Worm (Caenorhabditis elegans): ENCODE data around the gene sra-36.
A peak's percentile ranks its signal among the peaks of the same experiment; 100 is the strongest.

Gene sra-36

ce11 chrII:4506552-4507291 is 33.8 kb downstream of the sra-36 start (continued):
- TF ChIP-seq lin-15B (tag; optimal IDR thresholded peaks at IDR 0.05) = no peak
- no peak for TF ChIP-seq efl-3 (GFP tag; optimal IDR thresholded peaks at IDR 0.05)
- TF ChIP-seq skn-1 (tag; optimal IDR thresholded peaks at IDR 0.05) = no peak
- peak; percentile 63 for TF ChIP-seq dsc-1 (tag; optimal IDR thresholded peaks at IDR 0.05)
- peak; percentile 73 for TF ChIP-seq nhr-47 (tag; optimal IDR thresholded peaks at IDR 0.05)
- TF ChIP-seq mdl-1 (tag; optimal IDR thresholded peaks at IDR 0.05) = peak in 1 of 2 experiments; percentile 59
- TF ChIP-seq unc-30 (tag; optimal IDR thresholded peaks at IDR 0.05) = no peak
- no peak for TF ChIP-seq mab-9 (GFP tag; IDR thresholded peaks at IDR 0.05)

DNA sequence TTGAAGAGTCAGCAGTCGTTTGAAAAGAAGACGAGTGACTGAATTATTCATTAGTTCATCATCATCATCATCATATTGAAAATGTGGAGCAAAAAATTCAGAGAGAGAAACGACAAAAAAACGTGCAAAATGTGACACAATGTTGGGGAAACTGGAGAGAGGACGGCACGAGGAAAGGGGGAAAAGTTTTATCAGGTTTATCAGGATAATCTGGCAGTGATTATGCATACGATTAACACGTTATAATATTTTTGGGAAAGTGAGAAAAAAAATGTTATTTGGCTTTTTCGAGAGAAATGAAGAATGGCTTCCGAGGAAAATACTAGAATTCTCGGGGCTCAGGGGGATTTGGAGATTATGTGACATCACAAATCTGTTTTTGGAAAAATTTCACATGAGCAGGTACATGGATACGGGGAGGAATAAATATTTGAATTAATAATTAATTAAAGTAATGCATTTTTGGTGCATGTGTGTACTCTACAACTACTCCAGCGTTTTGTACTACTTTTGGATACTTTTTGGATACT is 35.4 kb downstream of the sra-36 start, which contains the start of gene camt-1:
Gene camt-1 (minus strand): TSS at position 51 of the 530 bp plus-strand sequence.
- no peak for TF ChIP-seq lsy-2 (tag; optimal IDR thresholded peaks at IDR 0.05)
- TF ChIP-seq snu-23 (GFP tag; optimal IDR thresholded peaks at IDR 0.05) = peak; percentile 17
- TF ChIP-seq nhr-11 (tag; optimal IDR thresholded peaks at IDR 0.05) = no peak
- TF ChIP-seq jun-1 (tag; optimal IDR thresholded peaks at IDR 0.05) = no peak
- no peak for TF ChIP-seq unc-62 (GFP tag; optimal IDR thresholded peaks at IDR 0.05)
- no peak for TF ChIP-seq unc-30 (tag; optimal IDR thresholded peaks at IDR 0.05)
- TF ChIP-seq lir-3 (tag; optimal IDR thresholded peaks at IDR 0.05; ENCODE audit: poor library complexity) = no peak
- TF ChIP-seq nhr-28 (tag; optimal IDR thresholded peaks at IDR 0.05) = no peak
- TF ChIP-seq C34B4.2 (tag; optimal IDR thresholded peaks at IDR 0.05) = no peak
- TF ChIP-seq mef-2 (tag; optimal IDR thresholded peaks at IDR 0.05) = no peak
- no peak for TF ChIP-seq zag-1 (tag; optimal IDR thresholded peaks at IDR 0.05)
- no peak for TF ChIP-seq zip-4 (GFP tag; optimal IDR thresholded peaks at IDR 0.05)
- TF ChIP-seq dpl-1 (GFP tag; optimal IDR thresholded peaks at IDR 0.05) = no peak
- TF ChIP-seq nhr-12 (tag; optimal IDR thresholded peaks at IDR 0.05) = no peak
- no peak for TF ChIP-seq mab-9 (GFP tag; IDR thresholded peaks at IDR 0.05)
- peak; percentile 27 for TF ChIP-seq nhr-71 (tag; optimal IDR thresholded peaks at IDR 0.05)
- no peak for TF ChIP-seq vab-15 (tag; optimal IDR thresholded peaks at IDR 0.05)
- TF ChIP-seq elt-2 (tag; optimal IDR thresholded peaks at IDR 0.05) = no peak
- TF ChIP-seq nhr-47 (tag; optimal IDR thresholded peaks at IDR 0.05) = peak; percentile 33
- peak; percentile 53 for TF ChIP-seq unc-86 (tag; optimal IDR thresholded peaks at IDR 0.05)
- TF ChIP-seq dsc-1 (tag; optimal IDR thresholded peaks at IDR 0.05) = peak; percentile 94
- no peak for TF ChIP-seq lin-15B (tag; optimal IDR thresholded peaks at IDR 0.05)
- no peak for TF ChIP-seq ztf-4 (tag; optimal IDR thresholded peaks at IDR 0.05)
- no peak for TF ChIP-seq mdl-1 (tag; optimal IDR thresholded peaks at IDR 0.05)
- peak; percentile 66 for TF ChIP-seq fkh-8 (tag; optimal IDR thresholded peaks at IDR 0.05)
- TF ChIP-seq fkh-4 (tag; optimal IDR thresholded peaks at IDR 0.05; ENCODE audit: borderline replicate concordance) = no peak
- no peak for TF ChIP-seq egl-27 (tag; optimal IDR thresholded peaks at IDR 0.05)
- peak; percentile 20 for TF ChIP-seq egl-13 (tag; optimal IDR thresholded peaks at IDR 0.05)
- no peak for TF ChIP-seq ets-5 (GFP tag; IDR thresholded peaks at IDR 0.05)
- no peak for TF ChIP-seq isw-1 (GFP tag; IDR thresholded peaks at IDR 0.05)
- TF ChIP-seq tbx-2 (tag; optimal IDR thresholded peaks at IDR 0.05) = no peak
- TF ChIP-seq aly-2 (tag; optimal IDR thresholded peaks at IDR 0.05) = no peak
- no peak for TF ChIP-seq ces-1 (GFP tag; optimal IDR thresholded peaks at IDR 0.05)
- no peak for TF ChIP-seq ztf-11 (tag; optimal IDR thresholded peaks at IDR 0.05)
- TF ChIP-seq nhr-237 (tag; optimal IDR thresholded peaks at IDR 0.05) = no peak
- TF ChIP-seq sptf-1 (tag; optimal IDR thresholded peaks at IDR 0.05) = no peak
- no peak for TF ChIP-seq ceh-90 (tag; optimal IDR thresholded peaks at IDR 0.05)
- TF ChIP-seq nhr-85 (tag) = no peak
- TF ChIP-seq sox-4 (tag; optimal IDR thresholded peaks at IDR 0.05) = peak; percentile 22
- TF ChIP-seq rnt-1 (tag; optimal IDR thresholded peaks at IDR 0.05) = no peak
- TF ChIP-seq hpl-2 (GFP tag; optimal IDR thresholded peaks at IDR 0.05) = no peak
- TF ChIP-seq F16B12.6 (tag; optimal IDR thresholded peaks at IDR 0.05) = no peak
- no peak for TF ChIP-seq ceh-88 (GFP tag; IDR thresholded peaks at IDR 0.05)
- TF ChIP-seq lin-13 (GFP tag; optimal IDR thresholded peaks at IDR 0.05) = no peak
- TF ChIP-seq nhr-19 (GFP tag; conservative IDR thresholded peaks at IDR 0.05) = no peak
- TF ChIP-seq pqm-1 (tag; optimal IDR thresholded peaks at IDR 0.05) = no peak
- TF ChIP-seq pax-3 (tag; optimal IDR thresholded peaks at IDR 0.05) = peak; percentile 65
